Fruit fly (Drosophila melanogaster): ENCODE data around the gene CG12299.

dm6 chr2L:10743714-10744113 lies 6.6 kb downstream of the CG12299 start, which contains the start of gene CG6729:
- TF ChIP-seq psq (optimal IDR thresholded peaks at IDR 0.05) (no peak), h (optimal IDR thresholded peaks at IDR 0.05) (no peak), insv (optimal IDR thresholded peaks at IDR 0.05) (no peak), Sin3A (optimal IDR thresholded peaks at IDR 0.05) (no peak), Myc (optimal IDR thresholded peaks at IDR 0.05) (no peak)

All from Kc167 (cell line).